Worm (Caenorhabditis elegans) whole organism, early embryonic: Measurements from ENCODE around the gene Y34F4.3.

ENCODE experiments used
- B0310.2 ChIP-seq: sonication (generic microtip); optimal IDR thresholded peaks from 2 replicates; lab custom pipeline; 2016; ENCODE audit warnings: mild to moderate bottlenecking, missing genetic modification characterization, missing compliant biosample characterization
- F13C5.2 ChIP-seq: sonication (generic microtip); optimal IDR thresholded peaks from 2 replicates; lab custom pipeline; 2017; ENCODE audit warnings: mild to moderate bottlenecking, missing genetic modification characterization, inconsistent platforms, missing compliant biosample characterization
- aly-1 ChIP-seq: sonication (generic microtip); optimal IDR thresholded peaks from 2 replicates; lab custom pipeline; 2016; ENCODE audit warnings: missing genetic modification characterization, missing compliant biosample characterization
- ama-1 ChIP-seq: fragments of 150-350 bp; optimal IDR thresholded peaks from 2 replicates; lab custom pipeline; 2014
- ceh-13 ChIP-seq: fragments of 200-800 bp; sonication (Bioruptor generic); optimal IDR thresholded peaks from 2 replicates; lab custom pipeline; 2018; ENCODE audit warnings: mild to moderate bottlenecking, missing genetic modification characterization, missing compliant biosample characterization
- ceh-36 ChIP-seq: sonication (generic microtip); optimal IDR thresholded peaks from 2 replicates; lab custom pipeline; 2016; ENCODE audit warnings: missing genetic modification characterization, inconsistent platforms, missing compliant biosample characterization
- ets-7 ChIP-seq: sonication (generic microtip); optimal IDR thresholded peaks from 2 replicates; lab custom pipeline; 2016; ENCODE audit warnings: missing genotype, missing genetic modification characterization, missing compliant biosample characterization
- flt-1 ChIP-seq: fragments of 200-800 bp; sonication (Bioruptor generic); IDR thresholded peaks from 2 replicates; pipeline ENCODE4 v1.3.6; 2022; ENCODE audit warnings: missing genetic modification characterization, missing compliant biosample characterization
- hmbx-1 ChIP-seq: sonication (generic microtip); optimal IDR thresholded peaks from 2 replicates; lab custom pipeline; 2016; ENCODE audit warnings: mild to moderate bottlenecking, missing genetic modification characterization, missing compliant biosample characterization
- hmg-4 ChIP-seq: fragments of 200-800 bp; sonication (Bioruptor generic); optimal IDR thresholded peaks from 2 replicates; lab custom pipeline; 2018; ENCODE audit warnings: mild to moderate bottlenecking, missing genetic modification characterization, missing compliant biosample characterization
- hnd-1 ChIP-seq: sonication (generic microtip); optimal IDR thresholded peaks from 2 replicates; lab custom pipeline; 2016; ENCODE audit warnings: missing genetic modification characterization, missing compliant biosample characterization
- pes-1 ChIP-seq: fragments of 200-800 bp; sonication (Bioruptor generic); IDR thresholded peaks from 2 replicates; pipeline ENCODE4 v1.3.6; 2022; ENCODE audit warnings: missing genetic modification reagents, missing genetic modification characterization, missing compliant biosample characterization
- scrt-1 ChIP-seq: fragments of 200-800 bp; sonication (Bioruptor generic); IDR thresholded peaks from 2 replicates; pipeline ENCODE4 v1.3.6; 2022; ENCODE audit warnings: missing genetic modification characterization, missing compliant biosample characterization
- sea-1 ChIP-seq: fragments of 200-800 bp; sonication (Bioruptor generic); conservative IDR thresholded peaks from 2 replicates; pipeline ENCODE4 v1.3.6; 2022; ENCODE audit warnings: missing genetic modification characterization, missing compliant biosample characterization
- tbx-11 ChIP-seq: fragments of 200-800 bp; sonication (Bioruptor generic); IDR thresholded peaks from 2 replicates; pipeline ENCODE4 v1.3.6; 2022; ENCODE audit warnings: missing genetic modification characterization, missing compliant biosample characterization
- tbx-37 ChIP-seq: fragments of 200-800 bp; sonication (Bioruptor generic); conservative IDR thresholded peaks from 2 replicates; pipeline ENCODE4 v1.3.6; 2022; ENCODE audit warnings: missing genetic modification reagents, missing genetic modification characterization, missing compliant biosample characterization
- tra-4 ChIP-seq: sonication (generic microtip); optimal IDR thresholded peaks from 2 replicates; lab custom pipeline; 2017; ENCODE audit warnings: missing genetic modification characterization, missing compliant biosample characterization

Gene Y34F4.3

ce11 chrIII:998855-999254 lies 17.1 kb downstream of the Y34F4.3 start:
- TF ChIP-seq hnd-1 (tag; lab: Kevin White, UChicago), result no peak
- no peak for TF ChIP-seq F13C5.2
- no peak for TF ChIP-seq ets-7 (tag; lab: Kevin White, UChicago)
- no peak for TF ChIP-seq flt-1 (GFP tag; lab: Robert Waterston, UW)
- no peak for TF ChIP-seq pes-1
- TF ChIP-seq B0310.2, result no peak
- no peak for TF ChIP-seq tra-4 (tag; lab: Kevin White, UChicago)
- no peak for TF ChIP-seq ceh-36 (tag; lab: Kevin White, UChicago)
- no peak for TF ChIP-seq hmg-4 (GFP tag; lab: Kevin White, UChicago)
- TF ChIP-seq tbx-37 (GFP tag; lab: Robert Waterston, UW), result no peak
- TF ChIP-seq ama-1 (lab: Kevin White, UChicago), result no peak
- TF ChIP-seq sea-1 (GFP tag; lab: Robert Waterston, UW), result no peak
- TF ChIP-seq scrt-1 (GFP tag; lab: Robert Waterston, UW), result no peak

ce11 chrIII:996564-996963 lies 19.4 kb downstream of the Y34F4.3 start:
- TF ChIP-seq hmbx-1 (no peak), B0310.2 (no peak), ets-7 (tag; lab: Kevin White, UChicago) (no peak), ceh-13 (GFP tag; lab: Kevin White, UChicago) (no peak), tbx-37 (GFP tag; lab: Robert Waterston, UW) (no peak), pes-1 (no peak), flt-1 (GFP tag; lab: Robert Waterston, UW) (no peak), tbx-11 (GFP tag; lab: Robert Waterston, UW) (no peak), hmg-4 (GFP tag; lab: Kevin White, UChicago) (no peak), hnd-1 (tag; lab: Kevin White, UChicago) (no peak), ceh-36 (tag; lab: Kevin White, UChicago) (no peak), aly-1 (tag; lab: Kevin White, UChicago) (no peak)

DNA sequence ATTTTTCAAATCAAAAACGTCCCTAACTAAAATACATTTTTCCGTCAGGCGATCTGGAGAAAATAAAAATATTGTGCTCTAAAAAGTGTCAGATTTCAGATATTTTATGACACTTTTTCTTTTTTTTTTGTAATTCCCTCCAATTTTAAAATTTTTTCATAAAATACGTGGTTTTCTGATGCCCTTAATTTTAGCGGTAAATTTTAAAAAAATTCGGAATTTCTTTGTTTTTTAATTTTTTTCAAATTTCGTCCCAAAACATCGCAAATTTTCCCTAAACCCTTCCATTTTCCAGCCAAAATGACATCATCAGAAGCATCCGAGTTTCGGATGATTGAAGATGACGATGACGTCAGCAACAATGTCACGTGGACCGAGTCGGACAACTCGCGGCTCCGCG lies 24.4 kb downstream of the Y34F4.3 start, which contains the start of gene trp-2:
Gene trp-2, plus strand, starts transcription at position 301 of the 400 bp plus-strand sequence.
- TF ChIP-seq flt-1 (GFP tag; lab: Robert Waterston, UW) (no peak), hmg-4 (GFP tag; lab: Kevin White, UChicago) (no peak), ceh-36 (tag; lab: Kevin White, UChicago) (no peak)

- no peak for TF ChIP-seq sea-1 (GFP tag; lab: Robert Waterston, UW)
- TF ChIP-seq ceh-36 (tag; lab: Kevin White, UChicago), result no peak
- no peak for TF ChIP-seq B0310.2
- TF ChIP-seq flt-1 (GFP tag; lab: Robert Waterston, UW), result no peak
- no peak for TF ChIP-seq ceh-13 (GFP tag; lab: Kevin White, UChicago)
- no peak for TF ChIP-seq tbx-11 (GFP tag; lab: Robert Waterston, UW)
- TF ChIP-seq hmg-4 (GFP tag; lab: Kevin White, UChicago), result no peak
- no peak for TF ChIP-seq hnd-1 (tag; lab: Kevin White, UChicago)
- TF ChIP-seq ets-7 (tag; lab: Kevin White, UChicago), result no peak
- TF ChIP-seq scrt-1 (GFP tag; lab: Robert Waterston, UW), result no peak
- no peak for TF ChIP-seq tbx-37 (GFP tag; lab: Robert Waterston, UW)
- no peak for TF ChIP-seq hmbx-1
- no peak for TF ChIP-seq tra-4 (tag; lab: Kevin White, UChicago)
- TF ChIP-seq ama-1 (lab: Kevin White, UChicago), result no peak
Observed at ce11 chrIII:989558-989957, 26.4 kb downstream of the Y34F4.3 start.

DNA sequence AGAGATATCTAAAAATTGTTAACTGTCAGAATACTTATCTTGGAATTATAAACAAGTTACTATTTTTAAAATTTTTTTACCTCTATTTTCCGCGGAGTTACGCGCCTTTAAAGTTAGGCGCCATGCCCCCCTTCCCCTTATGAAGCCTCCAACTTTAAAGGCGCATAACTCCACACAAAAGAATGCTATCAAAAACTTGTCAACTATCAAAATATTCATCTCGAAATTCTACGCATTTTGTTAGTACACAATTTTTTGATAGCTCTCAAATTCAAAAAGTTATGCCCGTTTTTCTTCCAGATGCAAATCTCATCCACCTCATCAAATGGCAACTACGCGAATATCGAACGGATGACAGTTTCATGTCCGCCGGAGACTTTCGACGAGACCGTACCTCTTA lies 33.0 kb downstream of the Y34F4.3 start, which contains the start of gene tbc-10:
Gene tbc-10, plus strand, starts transcription at position 301 of the 400 bp plus-strand sequence.
- TF ChIP-seq tbx-11 (GFP tag; lab: Robert Waterston, UW) (no peak), tra-4 (tag; lab: Kevin White, UChicago) (no peak), hnd-1 (tag; lab: Kevin White, UChicago) (no peak)

- no peak for TF ChIP-seq B0310.2
- no peak for TF ChIP-seq ets-7 (tag; lab: Kevin White, UChicago)
- no peak for TF ChIP-seq tbx-37 (GFP tag; lab: Robert Waterston, UW)
- TF ChIP-seq scrt-1 (GFP tag; lab: Robert Waterston, UW), result no peak
- no peak for TF ChIP-seq tbx-11 (GFP tag; lab: Robert Waterston, UW)
- no peak for TF ChIP-seq aly-1 (tag; lab: Kevin White, UChicago)
- TF ChIP-seq flt-1 (GFP tag; lab: Robert Waterston, UW), result no peak
- no peak for TF ChIP-seq tra-4 (tag; lab: Kevin White, UChicago)
- TF ChIP-seq sea-1 (GFP tag; lab: Robert Waterston, UW), result no peak
- TF ChIP-seq ceh-13 (GFP tag; lab: Kevin White, UChicago), result no peak
- TF ChIP-seq ama-1 (lab: Kevin White, UChicago), result no peak
Observed at ce11 chrIII:981960-982359, 34.0 kb downstream of the Y34F4.3 start.

- TF ChIP-seq hnd-1 (tag; lab: Kevin White, UChicago) (no peak), tra-4 (tag; lab: Kevin White, UChicago) (no peak), sea-1 (GFP tag; lab: Robert Waterston, UW) (no peak), hmg-4 (GFP tag; lab: Kevin White, UChicago) (no peak), ceh-13 (GFP tag; lab: Kevin White, UChicago) (no peak), ets-7 (tag; lab: Kevin White, UChicago) (no peak), flt-1 (GFP tag; lab: Robert Waterston, UW) (no peak), scrt-1 (GFP tag; lab: Robert Waterston, UW) (no peak), ceh-36 (tag; lab: Kevin White, UChicago) (no peak), tbx-37 (GFP tag; lab: Robert Waterston, UW) (no peak), pes-1 (no peak; the same call in 1 of the 2 replicates)
Observed at ce11 chrIII:978889-979288, 37.1 kb downstream of the Y34F4.3 start.
